Worm (Caenorhabditis elegans) whole organism, dauer: ENCODE data around the gene K10D6.3.

Source experiments
- unc-62 ChIP-seq: sonication (generic microtip); optimal IDR thresholded peaks from 2 replicates; lab custom pipeline; 2017; ENCODE audit warnings: missing biosample characterization, missing genetic modification reagents, missing genetic modification characterization

K10D6.3 gene

DNA sequence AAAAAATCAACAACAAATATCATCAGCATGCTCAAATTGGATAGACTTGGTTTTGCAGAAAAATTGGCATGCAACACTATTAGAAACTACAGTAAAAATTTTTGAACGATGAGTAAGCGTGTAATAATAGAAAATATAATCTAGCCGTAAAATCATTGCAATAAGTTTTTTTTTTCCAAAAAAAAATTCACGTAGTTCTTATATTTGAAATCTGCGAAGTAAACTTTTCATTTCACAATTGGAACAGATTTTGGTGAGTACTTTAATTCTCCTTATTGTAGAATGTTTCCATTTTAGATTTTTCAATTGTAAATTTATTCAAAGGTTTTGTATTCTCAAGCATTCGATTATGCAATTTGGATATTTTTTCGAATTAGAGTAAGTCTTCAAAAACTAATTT lies at the start of gene K10D6.3:
TSS of gene K10D6.3 (plus strand) at position 301 of the 400 bp plus-strand sequence.
- TF ChIP-seq unc-62 = no peak

DNA sequence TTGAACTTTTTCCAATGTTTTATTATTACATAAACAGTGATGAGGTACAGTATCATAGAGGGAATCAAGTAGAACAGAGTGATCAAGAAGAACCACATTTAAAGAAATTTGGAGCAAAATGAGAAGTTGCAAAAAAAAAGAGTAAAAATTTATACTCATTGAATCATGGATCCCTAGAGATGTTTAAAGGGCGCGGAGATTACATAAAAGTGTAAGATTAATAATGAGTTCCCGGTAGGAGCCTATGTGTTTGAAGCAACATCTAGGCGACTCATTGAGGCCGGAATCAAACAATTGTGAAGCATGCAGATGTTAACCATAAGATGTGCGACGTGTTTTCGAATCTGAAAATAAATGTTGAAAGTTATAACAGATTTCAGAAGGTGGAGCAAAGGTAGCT lies 48.1 kb upstream of the K10D6.3 start, which contains the start of gene srg-39:
TSS of gene srg-39 (minus strand) at position 101 of the 400 bp plus-strand sequence.
- TF ChIP-seq unc-62 = no peak

DNA sequence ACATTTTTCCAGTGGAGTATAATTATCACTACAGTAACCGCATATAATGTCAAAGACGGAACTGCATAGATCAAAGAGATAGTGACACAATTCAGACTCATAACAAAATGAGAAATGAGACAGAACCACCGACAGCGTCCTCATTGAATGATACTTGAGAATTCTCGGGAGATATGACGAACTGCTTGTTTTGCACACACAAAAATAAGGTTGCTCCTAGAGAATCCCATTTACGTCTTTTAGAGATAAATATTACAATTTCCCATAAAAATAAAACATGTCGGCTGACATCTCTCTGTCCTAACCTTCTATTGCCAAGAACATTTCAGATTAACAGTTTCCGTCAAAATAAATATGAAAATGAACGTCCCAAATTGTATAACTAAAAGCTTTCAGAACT lies 44.9 kb upstream of the K10D6.3 start, which contains the start of gene srg-38:
TSS of gene srg-38 (minus strand) at position 101 of the 400 bp plus-strand sequence.
- TF ChIP-seq unc-62 = no peak

- no peak for TF ChIP-seq unc-62
Observed at ce11 chrV:11156589-11156988, 43.8 kb upstream of the K10D6.3 start.

DNA sequence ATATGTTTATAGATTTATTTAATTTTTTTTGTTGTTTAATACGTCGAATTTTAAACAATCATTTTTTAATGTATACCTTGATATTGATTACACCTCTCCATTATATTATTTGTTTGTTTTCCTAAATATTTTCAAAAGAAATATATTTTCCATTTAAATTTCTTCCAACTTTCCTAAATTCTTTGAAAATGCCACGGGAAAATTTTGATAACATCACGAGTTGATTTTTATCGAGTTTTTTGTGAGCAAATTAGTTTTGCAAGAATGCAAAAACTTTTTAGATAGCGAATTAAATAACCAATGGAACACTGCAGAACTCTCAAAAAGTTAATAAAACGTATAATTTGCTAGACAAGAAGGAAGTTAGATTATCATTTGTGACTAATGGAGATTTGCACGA lies 42.5 kb upstream of the K10D6.3 start, which contains the start of gene srg-42:
TSS of gene srg-42 (minus strand) at position 101 of the 400 bp plus-strand sequence.
- TF ChIP-seq unc-62 = no peak

DNA sequence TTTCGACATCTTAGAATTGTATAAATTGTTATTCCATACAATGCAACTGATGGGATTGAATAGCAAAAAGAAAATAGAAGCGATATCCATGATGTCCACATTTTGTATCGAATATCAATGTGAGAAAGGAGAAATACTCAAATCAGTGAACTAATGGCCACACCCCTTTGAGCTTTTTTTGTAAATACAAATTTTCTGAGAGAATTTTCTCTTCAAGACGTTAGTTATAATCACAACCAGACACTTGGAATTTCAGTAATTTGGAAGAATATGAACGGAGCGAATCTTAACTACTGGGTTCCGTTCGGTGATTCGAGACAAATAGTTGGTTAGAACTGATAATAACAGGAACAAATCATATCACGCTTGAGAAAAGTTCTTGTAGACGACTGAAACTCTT lies 38.6 kb upstream of the K10D6.3 start, which contains the start of gene srg-41:
TSS of gene srg-41 (minus strand) at position 101 of the 400 bp plus-strand sequence.
- TF ChIP-seq unc-62 = no peak

DNA sequence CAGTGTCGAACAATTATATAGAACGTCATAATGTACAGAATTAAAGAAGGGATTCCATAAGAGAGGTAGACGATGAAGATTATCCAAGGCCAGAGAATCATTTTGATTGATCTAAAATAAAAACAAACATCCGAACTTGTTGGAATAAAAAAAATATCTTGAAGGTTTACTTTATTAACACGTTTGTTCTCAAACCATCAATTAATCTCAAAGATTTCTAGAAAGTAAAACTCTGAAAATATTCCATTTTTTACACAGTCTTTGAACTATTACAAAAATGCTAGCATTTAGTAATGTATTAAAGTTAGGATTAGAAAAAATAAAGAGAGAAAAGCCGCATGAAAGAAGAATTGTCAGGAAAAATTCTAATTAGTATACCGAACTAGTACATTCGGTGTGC lies 35.9 kb upstream of the K10D6.3 start, which contains the start of gene srg-40:
TSS of gene srg-40 (minus strand) at position 101 of the 400 bp plus-strand sequence.
- TF ChIP-seq unc-62 = no peak

- no peak for TF ChIP-seq unc-62
Observed at ce11 chrV:11167745-11168144, 32.7 kb upstream of the K10D6.3 start.

DNA sequence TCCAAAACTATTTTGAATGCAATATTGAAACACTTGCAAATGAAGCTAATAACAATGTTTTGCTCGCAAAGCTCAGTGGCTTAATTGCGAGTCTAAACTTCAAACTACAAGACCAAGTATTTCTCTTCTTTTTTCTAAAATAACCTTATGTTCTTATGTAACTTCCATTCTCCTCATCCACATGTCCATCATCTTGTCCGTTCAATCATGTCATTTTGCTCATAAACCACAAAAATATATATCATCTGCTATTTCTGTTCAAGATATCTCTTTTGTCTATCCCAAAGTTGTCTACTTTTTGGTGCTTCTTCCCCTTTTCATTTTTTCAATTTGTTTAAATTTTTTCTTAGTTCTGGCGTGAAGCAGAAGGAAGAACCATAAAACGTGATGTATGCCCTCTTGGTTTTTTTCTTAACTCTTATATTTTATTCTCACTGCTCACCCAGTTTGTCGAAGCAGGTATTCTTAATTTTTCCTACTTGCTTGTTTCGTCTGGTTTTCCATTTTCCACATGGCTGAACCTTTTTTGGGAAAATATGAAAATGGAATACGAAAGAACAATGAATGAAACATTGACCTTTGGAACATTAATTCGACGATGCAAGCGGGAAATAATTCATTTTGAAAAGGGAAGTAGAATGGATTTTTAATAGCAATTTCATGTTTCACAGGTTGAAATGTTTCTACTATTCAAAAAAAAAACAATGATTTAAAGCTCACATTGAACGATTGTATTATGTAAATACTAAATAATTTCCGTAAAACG lies 29.7 kb upstream of the K10D6.3 start:
- TF ChIP-seq unc-62 = no peak

DNA sequence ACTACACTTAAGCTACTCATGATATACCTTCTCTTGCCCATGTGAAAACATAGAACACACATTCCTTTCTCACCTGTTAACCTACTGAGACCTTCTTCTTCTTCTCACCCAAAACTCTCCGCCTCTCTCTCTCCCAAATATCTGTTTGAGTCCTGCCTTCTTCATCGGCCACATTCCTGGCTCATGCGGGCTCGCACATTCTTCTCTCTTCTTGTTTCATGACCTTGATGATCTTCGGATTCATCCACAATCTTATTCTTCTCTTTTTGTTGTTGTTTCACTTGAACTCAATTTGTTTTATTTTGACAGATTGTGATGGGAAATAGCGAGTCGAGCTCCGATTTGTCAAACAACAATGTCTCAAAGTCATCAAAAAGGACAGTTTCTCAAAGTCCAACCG lies 28.5 kb upstream of the K10D6.3 start, which contains the start of gene T19C4.5:
TSS of gene T19C4.5 (plus strand) at position 308 of the 400 bp plus-strand sequence.
- TF ChIP-seq unc-62 = no peak

DNA sequence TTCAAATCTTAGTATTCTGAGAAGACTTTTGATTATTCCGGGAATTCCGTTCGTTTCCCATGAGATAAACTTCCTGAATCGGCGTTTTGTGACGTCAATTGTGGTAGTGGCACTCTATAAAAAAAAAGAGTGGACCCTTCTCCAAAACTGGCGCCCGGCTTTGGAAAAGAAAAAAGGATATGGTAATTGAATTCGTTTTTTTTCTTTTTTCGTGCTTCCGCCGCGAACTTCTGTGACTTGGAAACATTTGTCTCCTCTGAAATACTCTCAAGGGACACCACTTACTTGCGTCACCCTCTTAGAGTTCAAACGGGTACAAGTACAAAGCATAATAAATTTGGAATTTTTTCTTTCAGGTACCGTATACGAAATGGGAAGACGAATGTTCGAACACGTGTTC lies 27.7 kb upstream of the K10D6.3 start:
- TF ChIP-seq unc-62 = no peak

- no peak for TF ChIP-seq unc-62
Observed at ce11 chrV:11174663-11175062, 25.8 kb upstream of the K10D6.3 start.

ce11 chrV:11177577-11177976 lies 22.8 kb upstream of the K10D6.3 start, which contains the start of gene gpa-1:
Gene gpa-1 (minus strand): TSS chrV:11177677.
- TF ChIP-seq unc-62 = no peak

ce11 chrV:11180951-11181350 lies 19.5 kb upstream of the K10D6.3 start:
- no peak for TF ChIP-seq unc-62

DNA sequence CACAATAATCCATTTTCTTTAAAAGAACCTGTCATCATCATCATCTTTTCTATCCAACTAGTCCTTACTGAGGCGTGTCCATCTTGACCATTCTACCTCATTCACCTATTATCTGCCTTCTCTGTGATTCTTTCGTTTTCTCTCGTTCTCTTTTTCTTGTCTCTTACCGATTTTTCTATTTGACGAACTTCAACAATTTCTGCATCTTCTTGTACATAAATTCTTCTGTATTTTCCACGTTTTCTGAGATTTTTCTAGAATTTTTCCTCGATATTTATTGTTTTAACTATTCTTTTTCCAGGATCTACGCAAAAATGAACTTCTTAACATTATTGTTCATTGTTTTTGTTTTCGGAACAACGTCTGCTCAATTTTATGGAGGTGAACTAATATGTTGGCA lies 17.5 kb upstream of the K10D6.3 start, which contains the start of gene cnc-10:
TSS of gene cnc-10 (plus strand) at position 301 of the 400 bp plus-strand sequence.
- TF ChIP-seq unc-62 = no peak

- no peak for TF ChIP-seq unc-62
Observed at ce11 chrV:11190983-11191382, 9.4 kb upstream of the K10D6.3 start, which contains the start of gene lgc-49. Gene lgc-49 (plus strand): TSS chrV:11191283.

DNA sequence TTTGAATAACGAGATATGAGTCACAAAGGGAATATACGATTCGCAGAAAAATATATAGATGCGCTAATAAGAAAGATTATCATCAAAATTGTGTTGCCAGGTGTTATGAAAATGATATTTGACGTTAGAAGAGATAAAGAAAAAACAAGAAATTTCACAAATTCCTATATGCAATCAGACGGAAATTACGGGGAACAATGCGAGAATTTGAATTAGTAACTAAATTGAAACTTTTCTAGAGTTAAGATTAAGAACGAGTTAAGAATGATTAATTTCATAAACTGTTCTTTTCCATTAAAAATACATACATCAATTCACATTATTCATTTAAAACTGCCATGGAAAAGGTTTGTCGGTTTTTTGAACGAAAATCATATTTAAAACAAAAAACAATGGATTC lies 4.3 kb upstream of the K10D6.3 start, which contains the start of gene clc-6:
TSS of gene clc-6 (minus strand) at position 101 of the 400 bp plus-strand sequence.
- TF ChIP-seq unc-62 = no peak
